Fruit fly (Drosophila melanogaster): ENCODE results near the gene CG4820.

DNA sequence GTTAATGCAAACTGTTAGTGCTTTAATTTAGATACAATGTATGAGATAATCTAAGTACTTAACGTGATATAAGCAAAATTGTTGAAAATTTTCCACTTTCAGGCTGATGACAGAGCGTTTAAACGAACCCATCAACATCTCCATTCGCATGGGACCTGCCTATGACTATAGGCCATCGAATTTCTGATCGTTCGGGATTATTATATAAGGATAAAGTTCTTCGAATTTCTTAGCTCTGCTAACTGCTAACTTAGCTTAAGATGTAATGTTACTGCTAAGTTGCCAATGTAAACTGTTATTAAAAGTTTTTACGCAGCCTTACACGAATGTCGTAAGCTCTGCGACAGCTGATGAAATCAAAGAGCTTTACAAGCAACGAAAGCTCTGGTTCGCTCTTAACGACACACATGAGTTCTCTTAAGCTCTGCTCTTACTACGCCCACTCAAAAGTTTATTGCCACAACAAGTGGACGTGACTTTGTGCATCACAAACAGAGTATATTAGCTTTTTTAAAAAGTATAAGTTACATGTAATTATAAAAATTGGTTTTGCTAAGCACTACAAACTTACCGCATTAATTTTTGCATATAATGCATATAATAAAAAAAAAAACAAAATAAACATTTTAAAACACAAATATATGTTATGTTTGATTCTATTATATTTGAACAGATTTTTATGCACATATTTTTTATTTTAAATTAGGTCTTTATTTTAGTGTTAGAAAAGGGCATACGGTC is 19.5 kb upstream of the CG4820 start:
- TF ChIP-seq psq (GFP tag; optimal IDR thresholded peaks at IDR 0.05) (peak; percentile 98), ey (GFP tag; optimal IDR thresholded peaks at IDR 0.05) (peak; percentile 90), rgr (GFP tag; optimal IDR thresholded peaks at IDR 0.05) (peak; percentile 94), CG32264 (GFP tag; optimal IDR thresholded peaks at IDR 0.05) (no peak), Abd-B (GFP tag; optimal IDR thresholded peaks at IDR 0.05) (no peak)

Data from whole organism, wandering third instar larva.